Worm (Caenorhabditis elegans): ENCODE data around the gene ZC15.5.

The ZC15.5 gene

DNA sequence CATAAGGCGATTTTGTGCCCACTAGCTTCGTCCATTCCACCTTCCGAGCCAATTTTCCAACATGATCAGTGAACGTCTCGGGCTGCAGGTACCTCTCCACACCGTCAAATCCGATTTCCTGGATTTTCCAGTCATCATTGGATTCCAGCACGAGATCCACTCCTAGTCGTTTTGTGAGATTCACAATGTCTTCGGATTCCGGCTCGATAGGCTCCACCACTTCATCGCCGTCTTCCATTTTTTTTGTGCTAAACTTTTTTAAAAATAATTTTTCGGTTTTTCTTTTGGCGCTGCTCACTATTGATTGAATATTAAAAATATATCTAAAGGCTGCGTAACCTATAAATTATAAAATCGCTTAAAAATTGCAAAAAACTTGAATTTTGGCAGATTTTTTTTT is 30.8 kb upstream of the ZC15.5 start, which contains the start of gene mdt-17:
mdt-17 (minus strand) TSS at position 256 of the 400 bp plus-strand sequence.
- TF ChIP-seq Y48G9A.11 (GFP tag; IDR thresholded peaks at IDR 0.05), result 0 out of 2 replicates have a peak, but pooled peaks have one; percentile 52
- TF ChIP-seq ama-1 (optimal IDR thresholded peaks at IDR 0.05), result peak; percentile 18
- TF ChIP-seq ctbp-1 (GFP tag; IDR thresholded peaks at IDR 0.05), result 0 out of 2 replicates have a peak, but pooled peaks have one; percentile 40
- peak; percentile 50 for TF ChIP-seq lin-38 (GFP tag; IDR thresholded peaks at IDR 0.05)
- no peak for TF ChIP-seq mep-1 (tag; optimal IDR thresholded peaks at IDR 0.05)
- no peak for TF ChIP-seq daf-16 (GFP tag; optimal IDR thresholded peaks at IDR 0.05)
- TF ChIP-seq daf-16 (tag; optimal IDR thresholded peaks at IDR 0.05), result peak; percentile 5
- TF ChIP-seq F26F4.8 (GFP tag; conservative IDR thresholded peaks at IDR 0.05), result 0 out of 2 replicates have a peak, but pooled peaks have one; percentile 26
- TF ChIP-seq ztf-11 (tag; optimal IDR thresholded peaks at IDR 0.05), result no peak
- TF ChIP-seq aha-1 (tag), result peak; percentile 72
- TF ChIP-seq pha-4 (GFP tag; IDR thresholded peaks at IDR 0.05), result peak; percentile 52; the same call in 1 of the 2 replicates
- TF ChIP-seq pha-4 (tag; optimal IDR thresholded peaks at IDR 0.05), result no peak

DNA sequence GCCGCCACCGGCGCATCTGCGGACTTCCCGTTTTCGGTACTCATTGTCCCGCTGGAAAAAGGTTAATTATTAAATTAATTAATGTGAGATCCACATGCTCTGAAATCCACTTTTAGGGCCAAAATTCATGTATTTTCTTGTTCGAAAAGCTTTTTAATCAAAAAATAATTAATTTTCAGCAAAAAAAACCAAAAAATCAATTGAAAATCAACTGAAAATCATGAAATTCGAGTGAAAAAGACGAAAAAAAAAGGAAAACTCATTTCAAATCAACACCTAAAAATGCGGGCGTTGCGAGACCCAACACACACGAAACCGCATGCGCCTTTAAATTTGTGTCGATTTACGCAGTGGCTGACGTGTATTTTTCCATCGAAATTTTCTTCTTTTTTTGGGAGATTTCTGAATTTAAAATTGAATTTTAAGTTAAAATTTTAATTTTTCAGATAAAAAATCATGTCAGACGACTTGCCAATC is 28.1 kb upstream of the ZC15.5 start, which contains the start of the genes prmt-1 and cdkr-3:
prmt-1 (minus strand) TSS at position 51 of the 477 bp plus-strand sequence.
cdkr-3 (plus strand) TSS at position 447 of the 477 bp plus-strand sequence.
- TF ChIP-seq F37D6.2 (tag; optimal IDR thresholded peaks at IDR 0.05) (no peak), dpl-1 (GFP tag; optimal IDR thresholded peaks at IDR 0.05) (peak; percentile 59), pha-4 (GFP tag; IDR thresholded peaks at IDR 0.05) (no peak), pha-4 (tag; optimal IDR thresholded peaks at IDR 0.05) (peak; percentile 61), hmg-1.1 (GFP tag; IDR thresholded peaks at IDR 0.05) (0 out of 2 replicates have a peak, but pooled peaks have one; percentile 24), F26F4.8 (GFP tag; conservative IDR thresholded peaks at IDR 0.05) (no peak), hif-1 (tag; optimal IDR thresholded peaks at IDR 0.05) (peak in 1 of 2 experiments; percentile 64), ctbp-1 (GFP tag; IDR thresholded peaks at IDR 0.05) (no peak), R02D3.7 (tag; optimal IDR thresholded peaks at IDR 0.05) (peak; percentile 64), mes-2 (tag; optimal IDR thresholded peaks at IDR 0.05; ENCODE audit: poor library complexity, severe bottlenecking) (peak; percentile 66), mep-1 (tag; optimal IDR thresholded peaks at IDR 0.05) (peak; percentile 65), nhr-28 (tag; optimal IDR thresholded peaks at IDR 0.05) (peak; percentile 46), lsy-2 (tag; optimal IDR thresholded peaks at IDR 0.05) (peak in 1 of 2 experiments; percentile 64), hlh-30 (tag; optimal IDR thresholded peaks at IDR 0.05; ENCODE audit: insufficient read depth) (peak; percentile 16), unc-62 (GFP tag; optimal IDR thresholded peaks at IDR 0.05 in 1 of 2) (peak in 1 of 2 experiments; percentile 90), unc-62 (tag; optimal IDR thresholded peaks at IDR 0.05) (no peak), nhr-6 (tag; optimal IDR thresholded peaks at IDR 0.05) (peak; percentile 68)

DNA sequence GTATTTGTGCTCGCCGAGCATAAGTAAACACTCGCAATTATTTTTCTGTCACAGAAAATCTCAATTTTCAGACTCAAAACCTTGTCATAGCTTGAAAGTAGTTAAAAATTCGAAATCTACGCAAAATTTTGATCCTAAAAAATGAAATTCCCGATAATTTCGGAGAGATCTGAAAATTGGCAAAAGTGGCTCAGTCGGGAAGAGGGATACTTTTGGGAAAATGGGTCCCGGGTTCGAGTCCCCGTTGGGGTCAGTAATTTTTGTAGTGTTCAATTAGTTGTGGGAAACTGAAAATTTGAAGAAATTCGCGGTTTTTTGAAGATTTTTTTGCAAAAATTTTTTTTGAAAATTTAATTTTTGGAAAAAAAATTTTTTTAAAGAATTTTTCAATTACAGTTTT is 20.8 kb upstream of the ZC15.5 start:
- TF ChIP-seq gei-8 (GFP tag; optimal IDR thresholded peaks at IDR 0.05) (no peak), php-3 (GFP tag; IDR thresholded peaks at IDR 0.05) (no peak), daf-12 (tag; optimal IDR thresholded peaks at IDR 0.05) (no peak), nhr-6 (tag; optimal IDR thresholded peaks at IDR 0.05) (no peak), daf-16 (GFP tag; optimal IDR thresholded peaks at IDR 0.05) (no peak), daf-16 (tag; optimal IDR thresholded peaks at IDR 0.05) (no peak), T26A8.4 (GFP tag; IDR thresholded peaks at IDR 0.05) (no peak), ceh-44 (GFP tag; IDR thresholded peaks at IDR 0.05) (no peak), nhr-102 (tag; optimal IDR thresholded peaks at IDR 0.05) (no peak), ctbp-1 (GFP tag; IDR thresholded peaks at IDR 0.05) (no peak), zip-2 (tag; optimal IDR thresholded peaks at IDR 0.05) (no peak), zfp-3 (GFP tag; conservative IDR thresholded peaks at IDR 0.05) (no peak), ceh-20 (GFP tag; IDR thresholded peaks at IDR 0.05) (no peak), nhr-41 (GFP tag; IDR thresholded peaks at IDR 0.05) (no peak), nhr-237 (tag; optimal IDR thresholded peaks at IDR 0.05) (no peak), F44E2.7 (GFP tag; IDR thresholded peaks at IDR 0.05) (no peak), cey-2 (tag; optimal IDR thresholded peaks at IDR 0.05; ENCODE audit: borderline replicate concordance, insufficient read depth) (no peak), nhr-10 (tag; optimal IDR thresholded peaks at IDR 0.05) (no peak), ZK546.5 (tag; optimal IDR thresholded peaks at IDR 0.05) (no peak), ceh-62 (tag; optimal IDR thresholded peaks at IDR 0.05) (no peak)

Data from whole organism, L4 larva.